Fruit fly (Drosophila melanogaster): ENCODE measurements around the gene dl.

- TF ChIP-seq unpg (GFP tag; optimal IDR thresholded peaks at IDR 0.05) (no peak), nerfin-2 (GFP tag; IDR thresholded peaks at IDR 0.05; ENCODE audit: partially characterized antibody) (no peak), CG2712 (tag; optimal IDR thresholded peaks at IDR 0.05) (no peak)
Observed at dm6 chr2L:17431359-17431675, 18.8 kb downstream of the dl start.
